Worm (Caenorhabditis elegans) whole organism, early embryonic: Measurements from ENCODE around the gene F53B7.4.

Source experiments
- ama-1 ChIP-seq: fragments of 150-350 bp; optimal IDR thresholded peaks from 2 replicates; lab custom pipeline; 2014
- hmg-4 ChIP-seq: fragments of 200-800 bp; sonication (Bioruptor generic); optimal IDR thresholded peaks from 2 replicates; lab custom pipeline; 2018; ENCODE audit warnings: mild to moderate bottlenecking, missing genetic modification characterization, missing compliant biosample characterization
- scrt-1 ChIP-seq: fragments of 200-800 bp; sonication (Bioruptor generic); IDR thresholded peaks from 2 replicates; pipeline ENCODE4 v1.3.6; 2022; ENCODE audit warnings: missing genetic modification characterization, missing compliant biosample characterization

DNA sequence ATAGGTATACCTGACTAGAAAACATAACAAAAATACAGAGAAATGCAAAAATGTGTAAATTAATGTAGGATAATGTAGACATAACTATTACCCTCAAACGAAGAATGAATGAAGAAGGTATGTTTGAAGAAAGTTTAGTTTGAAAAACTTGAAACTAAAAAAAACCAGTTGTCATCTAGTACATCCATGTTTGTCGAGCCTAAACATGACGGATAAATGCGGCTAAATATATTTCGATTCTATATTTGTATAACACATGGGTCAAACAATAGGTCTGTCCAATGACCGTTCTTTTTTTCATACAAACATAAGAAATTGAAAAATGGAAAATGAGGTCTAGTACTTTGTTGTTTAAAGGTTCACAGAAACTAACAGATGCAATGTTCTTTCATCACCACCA lies 32.3 kb downstream of the F53B7.4 start, which contains the start of gene F17C11.22:
- no peak for TF ChIP-seq ama-1 (lab: Kevin White, UChicago)
- TF ChIP-seq hmg-4, result no peak
- TF ChIP-seq scrt-1, result no peak
